Worm (Caenorhabditis elegans): Measurements from ENCODE around the gene srw-142.

DNA sequence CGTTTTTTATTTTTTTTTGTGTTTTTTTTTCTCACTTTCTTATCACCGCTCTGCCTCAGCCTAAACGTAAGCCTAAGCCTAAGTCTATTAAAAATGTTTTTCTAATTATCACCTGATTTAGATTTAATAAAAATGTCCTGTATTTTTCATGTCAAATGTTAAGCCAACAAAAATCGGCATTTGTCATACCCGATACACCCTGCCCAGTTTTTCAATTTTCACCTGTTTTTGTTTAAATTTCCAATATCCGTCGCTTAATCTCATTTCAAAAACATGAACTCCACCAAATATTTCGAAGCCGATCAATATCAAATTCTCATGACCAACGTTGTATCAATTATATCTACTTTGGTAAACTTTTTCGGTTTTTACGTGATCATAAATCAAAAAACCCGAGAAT, 26.9 kb downstream of the srw-142 start, which contains the start of gene C31B8.1:
- TF ChIP-seq hlh-30 (tag; optimal IDR thresholded peaks at IDR 0.05; ENCODE audit: insufficient read depth), result no peak
- TF ChIP-seq elt-2 (tag; optimal IDR thresholded peaks at IDR 0.05), result no peak
- TF ChIP-seq syd-9 (tag; optimal IDR thresholded peaks at IDR 0.05), result no peak
- TF ChIP-seq T23F11.4 (GFP tag; optimal IDR thresholded peaks at IDR 0.05), result no peak
- TF ChIP-seq sdc-2 (tag; optimal IDR thresholded peaks at IDR 0.05), result no peak
- TF ChIP-seq pha-4 (tag; optimal IDR thresholded peaks at IDR 0.05), result no peak
- no peak for TF ChIP-seq ref-2 (tag; optimal IDR thresholded peaks at IDR 0.05)
- TF ChIP-seq nhr-11 (tag; optimal IDR thresholded peaks at IDR 0.05), result no peak
- no peak for TF ChIP-seq ets-4 (tag; optimal IDR thresholded peaks at IDR 0.05)
- no peak for TF ChIP-seq dmd-4 (tag; optimal IDR thresholded peaks at IDR 0.05; ENCODE audit: borderline replicate concordance)
- TF ChIP-seq hlh-13 (GFP tag; optimal IDR thresholded peaks at IDR 0.05), result no peak
- TF ChIP-seq ceh-2 (tag; optimal IDR thresholded peaks at IDR 0.05), result no peak
- TF ChIP-seq ceh-14 (tag; optimal IDR thresholded peaks at IDR 0.05), result no peak
- TF ChIP-seq pqm-1 (tag; optimal IDR thresholded peaks at IDR 0.05), result no peak
